Worm (Caenorhabditis elegans) whole organism, early embryonic: ENCODE data around the gene F58E6.13.

Experiments used
- B0310.2 ChIP-seq: sonication (generic microtip); optimal IDR thresholded peaks from 2 replicates; lab custom pipeline; 2016; ENCODE audit warnings: mild to moderate bottlenecking, missing genetic modification characterization, missing compliant biosample characterization
- F13C5.2 ChIP-seq: sonication (generic microtip); optimal IDR thresholded peaks from 2 replicates; lab custom pipeline; 2017; ENCODE audit warnings: mild to moderate bottlenecking, missing genetic modification characterization, inconsistent platforms, missing compliant biosample characterization
- aly-1 ChIP-seq: sonication (generic microtip); optimal IDR thresholded peaks from 2 replicates; lab custom pipeline; 2016; ENCODE audit warnings: missing genetic modification characterization, missing compliant biosample characterization
- ama-1 ChIP-seq: fragments of 150-350 bp; optimal IDR thresholded peaks from 2 replicates; lab custom pipeline; 2014
- ceh-13 ChIP-seq: fragments of 200-800 bp; sonication (Bioruptor generic); optimal IDR thresholded peaks from 2 replicates; lab custom pipeline; 2018; ENCODE audit warnings: mild to moderate bottlenecking, missing genetic modification characterization, missing compliant biosample characterization
- ceh-36 ChIP-seq: sonication (generic microtip); optimal IDR thresholded peaks from 2 replicates; lab custom pipeline; 2016; ENCODE audit warnings: missing genetic modification characterization, inconsistent platforms, missing compliant biosample characterization
- ets-7 ChIP-seq: sonication (generic microtip); optimal IDR thresholded peaks from 2 replicates; lab custom pipeline; 2016; ENCODE audit warnings: missing genotype, missing genetic modification characterization, missing compliant biosample characterization
- hmbx-1 ChIP-seq: sonication (generic microtip); optimal IDR thresholded peaks from 2 replicates; lab custom pipeline; 2016; ENCODE audit warnings: mild to moderate bottlenecking, missing genetic modification characterization, missing compliant biosample characterization
- hnd-1 ChIP-seq: sonication (generic microtip); optimal IDR thresholded peaks from 2 replicates; lab custom pipeline; 2016; ENCODE audit warnings: missing genetic modification characterization, missing compliant biosample characterization
- scrt-1 ChIP-seq: fragments of 200-800 bp; sonication (Bioruptor generic); IDR thresholded peaks from 2 replicates; pipeline ENCODE4 v1.3.6; 2022; ENCODE audit warnings: missing genetic modification characterization, missing compliant biosample characterization
- sea-1 ChIP-seq: fragments of 200-800 bp; sonication (Bioruptor generic); conservative IDR thresholded peaks from 2 replicates; pipeline ENCODE4 v1.3.6; 2022; ENCODE audit warnings: missing genetic modification characterization, missing compliant biosample characterization
- tbx-11 ChIP-seq: fragments of 200-800 bp; sonication (Bioruptor generic); IDR thresholded peaks from 2 replicates; pipeline ENCODE4 v1.3.6; 2022; ENCODE audit warnings: missing genetic modification characterization, missing compliant biosample characterization

DNA sequence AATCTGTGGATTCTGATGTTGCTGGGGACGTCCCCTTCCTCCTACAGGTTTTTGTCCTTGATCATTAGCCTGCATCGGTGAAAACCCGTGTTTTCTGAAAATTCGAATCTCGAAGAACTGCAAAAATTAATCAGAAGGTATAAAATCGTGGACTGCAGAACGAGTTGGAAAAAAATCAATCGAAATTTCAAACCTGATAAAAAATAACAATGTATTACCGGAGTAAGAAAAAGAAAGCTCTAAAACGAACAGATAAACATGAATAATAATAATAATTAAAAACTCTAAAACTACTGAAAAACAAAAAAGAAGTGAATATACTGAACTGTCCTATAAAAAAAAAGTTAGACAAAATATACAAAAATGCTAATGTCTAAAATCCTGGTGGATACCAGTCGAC is 37.9 kb downstream of the F58E6.13 start, which contains the start of gene F46B6.5:
- TF ChIP-seq ets-7 (tag; lab: Kevin White, UChicago) (no peak), sea-1 (no peak), scrt-1 (GFP tag; lab: Robert Waterston, UW) (no peak), ceh-36 (tag; lab: Kevin White, UChicago) (no peak), ceh-13 (GFP tag; lab: Kevin White, UChicago) (no peak), ama-1 (no peak), hnd-1 (tag; lab: Kevin White, UChicago) (no peak), aly-1 (tag; lab: Kevin White, UChicago) (no peak), hmbx-1 (no peak), F13C5.2 (tag; lab: Kevin White, UChicago) (no peak), tbx-11 (no peak), B0310.2 (tag; lab: Kevin White, UChicago) (no peak)
